Fruit fly (Drosophila melanogaster) whole organism, prepupa: ENCODE results near the gene kek5.
A peak's percentile ranks its signal among the peaks of the same experiment; 100 is the strongest.

Experiments used
- CG11294 ChIP-seq: fragments of 200-800 bp; sonication (Bioruptor generic); IDR thresholded peaks from 2 replicates; pipeline ENCODE4 v1.3.6; 2022; ENCODE audit warnings: missing biosample characterization, missing genetic modification characterization
- CG15336 ChIP-seq: fragments of 200-800 bp; sonication (Bioruptor generic); IDR thresholded peaks from 2 replicates; pipeline ENCODE4 v1.3.6; 2022; ENCODE audit warnings: missing biosample characterization, missing genetic modification characterization
- CG1621 ChIP-seq: fragments of 200-800 bp; sonication (Bioruptor generic); optimal IDR thresholded peaks from 3 replicates; lab custom pipeline; 2018; ENCODE audit warnings: missing biosample characterization, mild to moderate bottlenecking, missing genetic modification characterization
- CG4318 ChIP-seq: fragments of 200-800 bp; sonication (Bioruptor generic); optimal IDR thresholded peaks from 3 replicates; lab custom pipeline; 2017; ENCODE audit warnings: missing biosample characterization, mild to moderate bottlenecking, missing genetic modification characterization
- CG6792 ChIP-seq: fragments of 200-800 bp; sonication (Bioruptor generic); optimal IDR thresholded peaks from 3 replicates; lab custom pipeline; 2016; ENCODE audit warnings: missing biosample characterization, missing genetic modification characterization
- Eip75B ChIP-seq: fragments of 200-800 bp; sonication (Bioruptor generic); optimal IDR thresholded peaks from 3 replicates; lab custom pipeline; 2016; ENCODE audit warnings: missing biosample characterization, missing genetic modification characterization
- Gug ChIP-seq: fragments of 200-800 bp; sonication (Bioruptor generic); IDR thresholded peaks from 2 replicates; pipeline ENCODE4 v1.3.6; 2022; ENCODE audit warnings: missing biosample characterization, missing genetic modification characterization
- eg ChIP-seq: fragments of 200-800 bp; sonication (Bioruptor generic); IDR thresholded peaks from 3 replicates; pipeline ENCODE4 v1.3.6; 2022; ENCODE audit warnings: missing biosample characterization, missing genetic modification characterization
- esn ChIP-seq: fragments of 200-800 bp; sonication (Bioruptor generic); optimal IDR thresholded peaks from 2 replicates; lab custom pipeline; 2016; ENCODE audit warnings: missing biosample characterization, mild to moderate bottlenecking, missing genetic modification characterization, moderate library complexity
- fd59A ChIP-seq: fragments of 200-800 bp; sonication (Bioruptor generic); optimal IDR thresholded peaks from 2 replicates; lab custom pipeline; 2017; ENCODE audit warnings: missing biosample characterization, mild to moderate bottlenecking, missing genetic modification characterization, missing genetic modification reagents

DNA sequence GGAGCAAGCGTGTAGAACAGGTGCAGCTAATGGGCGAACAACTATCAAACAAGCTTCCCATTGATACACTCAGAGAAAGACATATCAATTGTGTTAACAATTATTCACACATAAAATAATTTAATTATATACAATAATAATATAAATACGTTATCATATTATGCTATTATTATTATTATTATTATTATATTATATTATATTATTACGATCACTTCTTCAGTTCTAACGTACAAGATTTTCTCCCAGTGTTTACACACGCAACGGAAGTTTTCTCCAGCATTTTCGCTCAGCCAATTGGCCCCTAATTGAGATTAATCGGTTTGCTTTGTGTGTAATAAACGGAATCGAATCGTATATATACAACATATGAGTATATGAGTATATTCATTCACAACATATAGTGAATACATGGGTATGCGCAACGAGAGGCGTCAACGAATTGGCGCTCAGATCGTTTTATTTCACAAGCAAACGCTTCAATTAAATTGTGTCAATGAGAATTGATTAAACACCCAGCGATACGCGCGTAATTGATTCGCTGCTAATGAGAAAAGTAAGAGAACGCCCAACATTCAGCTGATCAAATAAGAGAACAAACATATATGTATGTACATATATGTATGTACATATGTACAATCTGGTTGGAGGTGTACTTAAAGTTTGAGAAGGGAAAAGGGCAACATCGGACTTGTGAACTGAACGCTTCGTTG is 35.8 kb upstream of the kek5 start:
- TF ChIP-seq CG1621 (tag; lab: Kevin White, UChicago) (no peak), esn (GFP tag; lab: Kevin White, UChicago) (peak; percentile 7), CG6792 (GFP tag; lab: Kevin White, UChicago) (peak; percentile 29), CG4318 (GFP tag; lab: Kevin White, UChicago) (peak; percentile 37), fd59A (GFP tag; lab: Kevin White, UChicago) (no peak), CG11294 (GFP tag; lab: Robert Waterston, UW) (no peak), Gug (GFP tag; lab: Robert Waterston, UW) (peak; percentile 50), eg (GFP tag; lab: Robert Waterston, UW) (no peak; the same call in 2 of the 3 replicates), CG15336 (GFP tag; lab: Robert Waterston, UW) (peak; percentile 78), Eip75B (GFP tag; lab: Kevin White, UChicago) (no peak)
